Fruit fly (Drosophila melanogaster): ENCODE results near the gene Tsp86D.

The Tsp86D gene

dm6 chr3R:10875515-10876434 is 7.3 kb downstream of the Tsp86D start, which contains the start of gene Sodh2 (continued):
- peak; percentile 61; the same call in 1 of the 2 replicates for TF ChIP-seq chm (GFP tag; IDR thresholded peaks at IDR 0.05)
- TF ChIP-seq D19B (GFP tag; optimal IDR thresholded peaks at IDR 0.05): peak; percentile 59
- TF ChIP-seq CG3281 (GFP tag; optimal IDR thresholded peaks at IDR 0.05): peak; percentile 90
- TF ChIP-seq Hsf (GFP tag; optimal IDR thresholded peaks at IDR 0.05): peak; percentile 67
- TF ChIP-seq crp (GFP tag; optimal IDR thresholded peaks at IDR 0.05): peak in 1 of 2 experiments; percentile 78
- TF ChIP-seq lbe (GFP tag; optimal IDR thresholded peaks at IDR 0.05): peak; percentile 86
- TF ChIP-seq Dll (GFP tag; IDR thresholded peaks at IDR 0.05; ENCODE audit: partially characterized antibody): no peak
- 0 out of 2 replicates have a peak, but pooled peaks have one; percentile 47 for TF ChIP-seq E2f1 (GFP tag; IDR thresholded peaks at IDR 0.05)
- no peak for TF ChIP-seq Dfd (GFP tag; optimal IDR thresholded peaks at IDR 0.05)
- TF ChIP-seq croc (GFP tag; conservative IDR thresholded peaks at IDR 0.05): peak; percentile 15; the same call in 1 of the 3 replicates
- TF ChIP-seq fd64A (GFP tag; optimal IDR thresholded peaks at IDR 0.05): peak; percentile 48
- TF ChIP-seq Hand (GFP tag; optimal IDR thresholded peaks at IDR 0.05): peak; percentile 69
- TF ChIP-seq klu (GFP tag; IDR thresholded peaks at IDR 0.05): 0 out of 2 replicates have a peak, but pooled peaks have one; percentile 38
- TF ChIP-seq CG12299 (tag; optimal IDR thresholded peaks at IDR 0.05): peak; percentile 2
- peak; percentile 86 for TF ChIP-seq CG6765 (GFP tag; optimal IDR thresholded peaks at IDR 0.05)
- no peak for TF ChIP-seq emc (GFP tag; optimal IDR thresholded peaks at IDR 0.05)
- TF ChIP-seq ewg (GFP tag; optimal IDR thresholded peaks at IDR 0.05): peak; percentile 43
- TF ChIP-seq Nf-YC (tag; optimal IDR thresholded peaks at IDR 0.05): peak; percentile 64
- TF ChIP-seq CG4730 (GFP tag; IDR thresholded peaks at IDR 0.05): no peak
- peak; percentile 61 for TF ChIP-seq H15 (GFP tag; IDR thresholded peaks at IDR 0.05)
- TF ChIP-seq CG8944 (GFP tag; optimal IDR thresholded peaks at IDR 0.05): peak; percentile 53
- peak; percentile 23 for TF ChIP-seq ranshi (GFP tag; IDR thresholded peaks at IDR 0.05)
- no peak for TF ChIP-seq HmgD (GFP tag; optimal IDR thresholded peaks at IDR 0.05)
- peak; percentile 77 for TF ChIP-seq CG12391 (tag; optimal IDR thresholded peaks at IDR 0.05)
- TF ChIP-seq MESR4 (GFP tag; optimal IDR thresholded peaks at IDR 0.05): no peak
- TF ChIP-seq MTF-1 (GFP tag; optimal IDR thresholded peaks at IDR 0.05; ENCODE audit: borderline replicate concordance): peak; percentile 88
- peak; percentile 11 for TF ChIP-seq Atf-2 (GFP tag; optimal IDR thresholded peaks at IDR 0.05)
- TF ChIP-seq NfI (GFP tag; optimal IDR thresholded peaks at IDR 0.05): peak; percentile 60
- TF ChIP-seq CrebB (tag; optimal IDR thresholded peaks at IDR 0.05): peak; percentile 78
- TF ChIP-seq Dip3 (GFP tag; optimal IDR thresholded peaks at IDR 0.05): peak; percentile 78
- no peak; the same call in 2 of the 3 replicates for TF ChIP-seq B-H1 (GFP tag; IDR thresholded peaks at IDR 0.05)
- TF ChIP-seq eyg (GFP tag; optimal IDR thresholded peaks at IDR 0.05): peak; percentile 8
- peak; percentile 79; the same call in 1 of the 2 replicates for TF ChIP-seq CG8765 (GFP tag; IDR thresholded peaks at IDR 0.05)
- no peak for TF ChIP-seq yki (optimal IDR thresholded peaks at IDR 0.05)
- peak; percentile 79 for TF ChIP-seq bcd (GFP tag; optimal IDR thresholded peaks at IDR 0.05)
- TF ChIP-seq Blimp-1 (GFP tag; optimal IDR thresholded peaks at IDR 0.05): peak; percentile 75
- TF ChIP-seq CG12104 (GFP tag; optimal IDR thresholded peaks at IDR 0.05): peak; percentile 77
- TF ChIP-seq hkb (optimal IDR thresholded peaks at IDR 0.05): no peak
- TF ChIP-seq hkb (GFP tag; IDR thresholded peaks at IDR 0.05): peak; percentile 76
- no peak for TF ChIP-seq dimm (GFP tag; IDR thresholded peaks at IDR 0.05)
- peak; percentile 91 for TF ChIP-seq CG6813 (GFP tag; optimal IDR thresholded peaks at IDR 0.05)
- peak; percentile 75 for TF ChIP-seq CG6683 (GFP tag; optimal IDR thresholded peaks at IDR 0.05)
- peak; percentile 80 for TF ChIP-seq row (GFP tag; IDR thresholded peaks at IDR 0.05)
- no peak for TF ChIP-seq pan (optimal IDR thresholded peaks at IDR 0.05)
- TF ChIP-seq pan (GFP tag; optimal IDR thresholded peaks at IDR 0.05 in 1 of 2, IDR thresholded peaks at IDR 0.05 in 1 of 2): peak in 1 of 2 experiments; percentile 75
- peak; percentile 68 for TF ChIP-seq CG5180 (GFP tag; optimal IDR thresholded peaks at IDR 0.05)
- TF ChIP-seq CG9437 (GFP tag; optimal IDR thresholded peaks at IDR 0.05): peak; percentile 80
- TF ChIP-seq tio (GFP tag; optimal IDR thresholded peaks at IDR 0.05): peak; percentile 52

Measured in whole organism, embryonic.